Worm (Caenorhabditis elegans) whole organism, L4 larva: Measurements from ENCODE around the gene scl-5.

ENCODE experiments used
- R02D3.7 ChIP-seq: fragments of 150-350 bp; sonication (generic microtip); optimal IDR thresholded peaks from 3 replicates; lab custom pipeline; 2014; ENCODE audit warnings: missing biosample characterization, missing genetic modification characterization
- lin-15B ChIP-seq: fragments of 150-350 bp; sonication (generic microtip); optimal IDR thresholded peaks from 3 replicates; lab custom pipeline; 2014; ENCODE audit warnings: missing biosample characterization, missing genetic modification characterization
- mdl-1 ChIP-seq, 2 experiments: fragments of 150-350 bp in 1 of 2; sonication (generic microtip) in 1 of 2; optimal IDR thresholded peaks; 2 replicates each; lab custom pipeline; 2014 to 2017; ENCODE audit warnings: missing biosample characterization in 2 of 2, missing genetic modification characterization in 2 of 2

DNA sequence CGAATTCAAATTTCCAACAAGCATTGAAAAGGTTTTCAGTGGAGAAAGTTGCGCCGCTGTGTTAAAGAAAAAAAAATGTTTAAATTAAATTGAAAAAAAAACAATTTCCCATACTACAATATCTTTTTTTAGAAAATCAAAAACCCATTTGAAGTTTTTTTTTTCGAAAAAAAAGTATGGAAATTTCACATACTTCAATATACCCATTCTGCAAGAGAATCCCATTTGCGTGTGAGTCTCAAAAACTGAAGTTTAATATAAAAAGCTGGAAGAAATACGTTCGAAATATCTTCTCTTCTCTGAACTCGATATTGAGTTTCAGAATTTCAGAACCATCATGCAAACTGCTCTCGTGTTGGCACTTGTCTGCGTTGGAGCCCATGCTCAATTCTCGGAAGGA lies 6.3 kb downstream of the scl-5 start, which contains the start of gene scl-7:
- TF ChIP-seq lin-15B (no peak), mdl-1 (tag; optimal IDR thresholded peaks at IDR 0.05; lab: Kevin White, UChicago) (no peak), R02D3.7 (tag; lab: Kevin White, UChicago) (no peak)
